Worm (Caenorhabditis elegans): ENCODE results near the gene T27E9.2.
"Not testable (repeated sequence)": the region's sequence is repeated elsewhere in the genome, so short reads cannot be mapped to it uniquely, and the experiment has no call there.

The T27E9.2 gene

ce11 chrIII:13501599-13501998 is 39.2 kb upstream of the T27E9.2 start, which contains the start of gene T28A8.5:
T28A8.5 (plus strand) TSS chrIII:13501630.
- TF ChIP-seq ama-1 (optimal IDR thresholded peaks at IDR 0.05), result no peak
- TF ChIP-seq ceh-19 (GFP tag; optimal IDR thresholded peaks at IDR 0.05), result no peak
- TF ChIP-seq pha-4 (tag; optimal IDR thresholded peaks at IDR 0.05), result no peak
- TF ChIP-seq nfya-1 (tag; optimal IDR thresholded peaks at IDR 0.05), result no peak
- TF ChIP-seq ceh-48 (tag; optimal IDR thresholded peaks at IDR 0.05), result no peak
- TF ChIP-seq T23F11.4 (GFP tag; optimal IDR thresholded peaks at IDR 0.05), result no peak
- TF ChIP-seq sox-4 (tag; optimal IDR thresholded peaks at IDR 0.05), result no peak
- no peak for TF ChIP-seq pat-9 (tag; optimal IDR thresholded peaks at IDR 0.05)
- TF ChIP-seq elt-4 (tag; optimal IDR thresholded peaks at IDR 0.05), result no peak

- not testable (repeated sequence) for TF ChIP-seq tbx-7 (tag; optimal IDR thresholded peaks at IDR 0.05); ref-2 (tag; optimal IDR thresholded peaks at IDR 0.05); ama-1 (optimal IDR thresholded peaks at IDR 0.05)
Observed at ce11 chrIII:13498899-13499298, 36.5 kb upstream of the T27E9.2 start, which contains the start of gene T28A8.6. T28A8.6 (plus strand) TSS chrIII:13499199.

ce11 chrIII:13495571-13495970 is 33.2 kb upstream of the T27E9.2 start, which contains the start of gene T28A8.2:
T28A8.2 (minus strand) TSS chrIII:13495671.
- TF ChIP-seq che-1 (tag; optimal IDR thresholded peaks at IDR 0.05), result no peak
- TF ChIP-seq ceh-22 (tag; optimal IDR thresholded peaks at IDR 0.05), result no peak
- TF ChIP-seq mec-3 (tag; optimal IDR thresholded peaks at IDR 0.05; ENCODE audit: borderline replicate concordance), result no peak
- no peak for TF ChIP-seq unc-86 (tag; optimal IDR thresholded peaks at IDR 0.05)
- no peak for TF ChIP-seq eyg-1 (tag; optimal IDR thresholded peaks at IDR 0.05)
- no peak for TF ChIP-seq sdc-2 (tag; optimal IDR thresholded peaks at IDR 0.05)
- no peak for TF ChIP-seq ceh-31 (tag; optimal IDR thresholded peaks at IDR 0.05)
- TF ChIP-seq odd-2 (tag; optimal IDR thresholded peaks at IDR 0.05), result no peak
- no peak for TF ChIP-seq dmd-4 (tag; optimal IDR thresholded peaks at IDR 0.05; ENCODE audit: borderline replicate concordance)
- TF ChIP-seq ttx-3 (tag; optimal IDR thresholded peaks at IDR 0.05), result no peak
- TF ChIP-seq Y22D7AL.16 (tag; optimal IDR thresholded peaks at IDR 0.05), result no peak
- TF ChIP-seq hlh-13 (GFP tag; optimal IDR thresholded peaks at IDR 0.05), result no peak
- TF ChIP-seq elt-2 (tag; optimal IDR thresholded peaks at IDR 0.05), result no peak
- TF ChIP-seq nhr-232 (tag; optimal IDR thresholded peaks at IDR 0.05), result no peak
- TF ChIP-seq ceh-24 (tag; optimal IDR thresholded peaks at IDR 0.05), result no peak
- TF ChIP-seq F13H6.1 (tag; optimal IDR thresholded peaks at IDR 0.05), result no peak

ce11 chrIII:13492377-13492776 is 30.0 kb upstream of the T27E9.2 start, which contains the start of gene twk-40:
twk-40 (minus strand) TSS chrIII:13492477.
- TF ChIP-seq odd-2 (tag; optimal IDR thresholded peaks at IDR 0.05) (no peak), nhr-232 (tag; optimal IDR thresholded peaks at IDR 0.05) (no peak), sox-2 (GFP tag; IDR thresholded peaks at IDR 0.05) (no peak), ceh-14 (tag; optimal IDR thresholded peaks at IDR 0.05) (no peak), eyg-1 (tag; optimal IDR thresholded peaks at IDR 0.05) (no peak), ref-2 (tag; optimal IDR thresholded peaks at IDR 0.05) (no peak), rnt-1 (tag; optimal IDR thresholded peaks at IDR 0.05) (no peak), ceh-19 (GFP tag; optimal IDR thresholded peaks at IDR 0.05) (no peak), unc-55 (GFP tag; optimal IDR thresholded peaks at IDR 0.05) (no peak), ceh-48 (tag; optimal IDR thresholded peaks at IDR 0.05) (no peak), C38D4.7 (GFP tag; optimal IDR thresholded peaks at IDR 0.05) (no peak), npax-4 (tag; optimal IDR thresholded peaks at IDR 0.05) (no peak), hlh-30 (tag; optimal IDR thresholded peaks at IDR 0.05; ENCODE audit: insufficient read depth) (no peak)

- TF ChIP-seq ceh-6 (GFP tag; optimal IDR thresholded peaks at IDR 0.05) (no peak), ceh-2 (tag; optimal IDR thresholded peaks at IDR 0.05) (no peak), hlh-8 (tag; optimal IDR thresholded peaks at IDR 0.05) (no peak), dmd-4 (tag; optimal IDR thresholded peaks at IDR 0.05; ENCODE audit: borderline replicate concordance) (no peak), pros-1 (tag; optimal IDR thresholded peaks at IDR 0.05) (no peak), pax-1 (tag; optimal IDR thresholded peaks at IDR 0.05) (no peak), ceh-14 (tag; optimal IDR thresholded peaks at IDR 0.05) (no peak), che-1 (tag; optimal IDR thresholded peaks at IDR 0.05) (no peak), tbx-2 (tag; optimal IDR thresholded peaks at IDR 0.05) (no peak), ztf-16 (tag; optimal IDR thresholded peaks at IDR 0.05) (no peak), nhr-232 (tag; optimal IDR thresholded peaks at IDR 0.05) (no peak), npax-4 (tag; optimal IDR thresholded peaks at IDR 0.05) (no peak), ceh-19 (GFP tag; optimal IDR thresholded peaks at IDR 0.05) (no peak), Y22D7AL.16 (tag; optimal IDR thresholded peaks at IDR 0.05) (no peak), ceh-30 (tag; optimal IDR thresholded peaks at IDR 0.05) (no peak), sox-2 (GFP tag; IDR thresholded peaks at IDR 0.05) (no peak)
Observed at ce11 chrIII:13484024-13484423, 21.6 kb upstream of the T27E9.2 start, which contains the start of gene acc-4. acc-4 (minus strand) TSS chrIII:13484124.

Data from whole organism, late embryonic.